Fruit fly (Drosophila melanogaster) whole organism, adult: Measurements from ENCODE around the gene CG5177.

Experiments
- CG11617 ChIP-seq: fragments of 200-800 bp; sonication (Bioruptor generic); optimal IDR thresholded peaks from 2 replicates; lab custom pipeline; 2017; ENCODE audit warnings: mild to moderate bottlenecking, missing biosample characterization, missing genetic modification reagents, missing genetic modification characterization
- CG12768 ChIP-seq: fragments of 200-800 bp; sonication (Bioruptor generic); optimal IDR thresholded peaks from 2 replicates; lab custom pipeline; 2017; ENCODE audit warnings: missing biosample characterization, missing genetic modification characterization, mild to moderate bottlenecking, moderate library complexity, missing genetic modification reagents
- CG14711 ChIP-seq: fragments of 200-800 bp; sonication (Bioruptor generic); optimal IDR thresholded peaks from 2 replicates; lab custom pipeline; 2018; ENCODE audit warnings: missing biosample characterization, mild to moderate bottlenecking, missing genetic modification characterization, moderate library complexity
- CG1620 ChIP-seq: fragments of 200-800 bp; sonication (Bioruptor generic); optimal IDR thresholded peaks from 2 replicates; lab custom pipeline; 2016; ENCODE audit warnings: missing biosample characterization, missing genetic modification characterization
- CG33017 ChIP-seq: fragments of 200-800 bp; sonication (Bioruptor generic); optimal IDR thresholded peaks from 2 replicates; lab custom pipeline; 2018; ENCODE audit warnings: missing biosample characterization, mild to moderate bottlenecking, missing genetic modification characterization, moderate library complexity
- CG5204 ChIP-seq: fragments of 200-800 bp; sonication (Bioruptor generic); optimal IDR thresholded peaks from 2 replicates; lab custom pipeline; 2016; ENCODE audit warnings: missing biosample characterization, missing genetic modification characterization
- CG7045 ChIP-seq: fragments of 200-800 bp; sonication (Bioruptor generic); optimal IDR thresholded peaks from 2 replicates; lab custom pipeline; 2017; ENCODE audit warnings: missing biosample characterization, mild to moderate bottlenecking, missing genetic modification characterization
- CG7101 ChIP-seq: fragments of 200-800 bp; sonication (Bioruptor generic); optimal IDR thresholded peaks from 2 replicates; lab custom pipeline; 2018; ENCODE audit warnings: missing biosample characterization, mild to moderate bottlenecking, missing genetic modification characterization, moderate library complexity
- Clk ChIP-seq: fragments of 200-800 bp; sonication (Bioruptor generic); optimal IDR thresholded peaks from 2 replicates; lab custom pipeline; 2017; ENCODE audit warnings: missing biosample characterization, missing genetic modification characterization
- Crg-1 ChIP-seq: fragments of 200-800 bp; sonication (Bioruptor generic); optimal IDR thresholded peaks from 2 replicates; lab custom pipeline; 2016; ENCODE audit warnings: missing biosample characterization, missing genetic modification characterization
- Hr96 ChIP-seq: fragments of 200-800 bp; sonication (Bioruptor generic); optimal IDR thresholded peaks from 2 replicates; lab custom pipeline; 2016; ENCODE audit warnings: missing biosample characterization, missing genetic modification characterization
- Mnt ChIP-seq: fragments of 200-800 bp; sonication (Bioruptor generic); optimal IDR thresholded peaks from 2 replicates; lab custom pipeline; 2016; ENCODE audit warnings: missing biosample characterization, mild to moderate bottlenecking, missing genetic modification characterization
- bab1 ChIP-seq: fragments of 200-800 bp; sonication (Bioruptor generic); optimal IDR thresholded peaks from 3 replicates; lab custom pipeline; 2019; ENCODE audit warnings: missing biosample characterization, mild to moderate bottlenecking, missing genetic modification characterization, moderate library complexity
- cic ChIP-seq: fragments of 200-800 bp; sonication (Bioruptor generic); optimal IDR thresholded peaks from 2 replicates; lab custom pipeline; 2017; ENCODE audit warnings: missing biosample characterization, mild to moderate bottlenecking, missing genetic modification characterization, moderate library complexity
- cnc ChIP-seq, 2 experiments: fragments of >200 bp; optimal IDR thresholded peaks; 2 replicates each; lab custom pipeline; 2017
- kay ChIP-seq: fragments of 200-800 bp; sonication (Bioruptor generic); peaks from one replicate; lab custom pipeline; 2016; ENCODE audit warnings: missing biosample characterization, missing genetic modification characterization, borderline replicate concordance
- ovo ChIP-seq: fragments of 200-800 bp; sonication (Bioruptor generic); optimal IDR thresholded peaks from 2 replicates; lab custom pipeline; 2016; ENCODE audit warnings: missing biosample characterization, missing genetic modification characterization
- pad ChIP-seq: fragments of 200-800 bp; sonication (Bioruptor generic); optimal IDR thresholded peaks from 3 replicates; lab custom pipeline; 2017; ENCODE audit warnings: missing biosample characterization, missing genetic modification characterization, mild to moderate bottlenecking, moderate library complexity, missing genetic modification reagents
- tj ChIP-seq: fragments of 200-800 bp; sonication (Bioruptor generic); optimal IDR thresholded peaks from 3 replicates; lab custom pipeline; 2017; ENCODE audit warnings: missing biosample characterization, mild to moderate bottlenecking, missing genetic modification characterization, moderate library complexity
- toe ChIP-seq: fragments of 200-800 bp; sonication (Bioruptor generic); optimal IDR thresholded peaks from 2 replicates; lab custom pipeline; 2016; ENCODE audit warnings: missing biosample characterization, missing genetic modification characterization

The CG5177 gene

DNA sequence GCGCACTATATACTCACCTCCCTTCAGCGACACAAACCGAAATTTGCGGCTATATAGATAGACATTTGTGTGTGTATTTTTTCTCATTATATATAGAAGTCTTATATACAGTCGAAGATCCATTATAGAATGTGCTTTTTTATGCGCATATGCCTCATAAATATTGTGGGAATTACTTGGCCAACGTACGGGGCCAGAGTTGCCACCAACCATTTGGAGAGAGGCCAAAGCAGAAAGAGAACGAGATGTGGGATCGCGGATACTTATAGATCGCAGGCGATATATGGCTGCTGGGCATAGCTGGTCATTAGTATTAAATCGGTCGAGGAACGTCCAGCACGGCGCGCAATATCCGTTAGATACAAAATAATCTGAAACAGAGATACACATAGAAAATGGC lies at the start of gene CG5177:
Gene CG5177, plus strand, starts transcription at position 305 of the 400 bp plus-strand sequence.
- TF ChIP-seq CG11617 (GFP tag; lab: Kevin White, UChicago) (no peak), CG14711 (peak; percentile 64)

DNA sequence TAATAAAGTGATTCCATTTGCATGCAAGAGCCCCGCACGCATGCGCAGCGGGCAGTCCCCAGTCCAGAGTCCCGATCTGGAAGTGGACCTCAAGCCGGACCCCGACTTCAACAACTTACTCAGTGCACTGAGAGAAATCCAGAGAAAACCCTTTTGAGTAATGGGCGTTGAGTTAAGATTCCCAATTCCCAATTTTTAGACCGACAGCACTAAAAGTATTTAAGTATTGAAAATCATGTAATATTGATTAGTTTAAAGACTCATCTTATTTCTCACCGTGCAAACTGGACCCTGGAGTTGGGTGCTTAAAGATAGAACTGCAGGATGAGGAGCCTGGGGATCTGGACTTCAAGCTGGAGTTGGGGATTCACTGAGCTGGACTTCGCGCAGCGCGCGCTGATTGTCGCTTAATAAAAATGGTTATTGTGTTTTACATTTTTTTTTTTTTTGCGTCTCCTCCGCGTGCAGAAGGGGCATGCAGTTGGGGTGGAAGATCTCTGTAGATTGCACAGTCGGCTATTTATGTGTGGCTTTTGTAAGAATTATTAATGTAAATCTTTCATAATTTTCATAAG lies 46.9 kb upstream of the CG5177 start:
- TF ChIP-seq bab1 (GFP tag; lab: Kevin White, UChicago) (no peak), CG14711 (no peak), Mnt (GFP tag; lab: Kevin White, UChicago) (no peak), CG7101 (tag; lab: Kevin White, UChicago) (no peak), CG1620 (GFP tag; lab: Kevin White, UChicago) (no peak), cic (no peak), Hr96 (GFP tag; lab: Kevin White, UChicago) (no peak), kay (no peak), CG33017 (tag; lab: Kevin White, UChicago) (no peak), CG11617 (GFP tag; lab: Kevin White, UChicago) (no peak), Clk (GFP tag; lab: Kevin White, UChicago) (no peak), pad (GFP tag; lab: Kevin White, UChicago) (no peak), CG12768 (GFP tag; lab: Kevin White, UChicago) (no peak), tj (GFP tag; lab: Kevin White, UChicago) (no peak), CG5204 (GFP tag; lab: Kevin White, UChicago) (no peak), Crg-1 (GFP tag; lab: Kevin White, UChicago) (no peak), toe (no peak), ovo (GFP tag; lab: Kevin White, UChicago) (no peak), cnc (optimal IDR thresholded peaks at IDR 0.05; lab: Kevin White, UChicago) (no peak)

DNA sequence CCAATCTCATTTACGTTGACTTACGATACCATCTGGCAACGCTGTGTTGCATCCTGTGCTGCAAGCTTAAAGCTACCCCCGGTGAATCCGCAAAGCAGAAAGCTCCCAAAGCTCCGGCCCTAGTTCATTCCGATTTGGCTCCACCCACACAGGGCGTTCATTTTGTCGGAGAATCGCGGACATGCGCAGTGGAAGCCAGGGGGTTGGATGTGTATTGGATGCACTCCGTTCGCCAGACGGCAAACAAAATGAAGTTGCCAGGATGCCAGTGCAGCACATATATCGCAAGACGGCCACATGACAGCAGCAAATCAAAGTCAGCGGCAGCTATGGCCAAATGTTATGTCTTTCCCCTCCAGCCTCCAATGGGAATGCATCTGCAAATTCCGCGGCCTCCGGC lies 46.2 kb upstream of the CG5177 start:
- TF ChIP-seq CG12768 (GFP tag; lab: Kevin White, UChicago) (no peak), bab1 (GFP tag; lab: Kevin White, UChicago) (no peak), ovo (GFP tag; lab: Kevin White, UChicago) (no peak), toe (no peak), pad (GFP tag; lab: Kevin White, UChicago) (no peak), Crg-1 (GFP tag; lab: Kevin White, UChicago) (no peak), cic (no peak), Mnt (GFP tag; lab: Kevin White, UChicago) (no peak)

dm6 chr2L:7363079-7363478 lies 41.9 kb upstream of the CG5177 start, which contains the start of gene Wnt10:
Wnt10 (plus strand) TSS chr2L:7363379.
- TF ChIP-seq cic (no peak), bab1 (GFP tag; lab: Kevin White, UChicago) (no peak), kay (no peak), Hr96 (GFP tag; lab: Kevin White, UChicago) (no peak), ovo (GFP tag; lab: Kevin White, UChicago) (no peak), Clk (GFP tag; lab: Kevin White, UChicago) (no peak), cnc (optimal IDR thresholded peaks at IDR 0.05; lab: Kevin White, UChicago) (no peak), CG14711 (no peak), CG12768 (GFP tag; lab: Kevin White, UChicago) (no peak)

DNA sequence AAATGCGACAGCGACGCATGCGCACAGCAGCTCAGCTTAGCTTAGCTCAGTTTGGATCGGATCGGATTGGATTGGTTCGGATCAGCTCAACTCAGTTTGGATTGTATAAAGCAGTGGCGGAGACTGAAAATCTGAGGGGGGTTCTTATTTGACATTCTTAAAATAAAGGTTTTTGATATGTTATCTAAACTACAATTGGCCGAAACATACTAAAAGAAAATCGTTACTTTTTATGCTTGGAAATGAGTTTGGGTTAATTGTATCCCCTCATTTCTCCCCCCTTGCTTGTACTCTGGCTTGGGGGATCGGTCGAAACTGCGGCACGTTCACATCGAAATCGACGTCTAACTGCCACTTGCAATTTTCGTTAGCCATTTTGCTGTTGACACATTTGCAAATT lies 28.9 kb upstream of the CG5177 start:
- TF ChIP-seq kay (no peak), CG1620 (GFP tag; lab: Kevin White, UChicago) (no peak), toe (no peak), tj (GFP tag; lab: Kevin White, UChicago) (no peak), CG14711 (no peak), CG11617 (GFP tag; lab: Kevin White, UChicago) (no peak), Mnt (GFP tag; lab: Kevin White, UChicago) (no peak), Clk (GFP tag; lab: Kevin White, UChicago) (no peak), cic (no peak), Hr96 (GFP tag; lab: Kevin White, UChicago) (no peak), pad (GFP tag; lab: Kevin White, UChicago) (no peak)

DNA sequence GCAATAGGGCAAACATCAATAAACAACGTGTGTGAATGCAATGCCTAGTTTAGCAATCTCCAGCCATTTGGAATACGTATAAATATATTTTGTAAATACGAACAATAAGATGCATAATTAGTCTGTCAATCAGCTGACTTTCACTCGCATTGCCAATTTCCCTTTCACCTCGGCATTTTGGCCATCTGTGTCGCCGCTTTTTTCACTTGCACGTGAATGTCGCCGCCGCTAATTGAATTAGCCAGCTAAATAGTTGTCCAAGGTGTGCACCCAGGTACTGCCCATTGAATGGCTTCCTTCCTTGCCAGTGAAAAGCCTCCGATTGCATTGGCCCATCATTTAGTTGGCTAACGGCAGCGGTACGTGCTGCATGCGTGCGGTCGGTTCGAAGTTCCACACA lies 27.6 kb upstream of the CG5177 start, which contains the start of gene ninaC:
Gene ninaC, plus strand, starts transcription at position 301 of the 400 bp plus-strand sequence.
- no peak for TF ChIP-seq Hr96 (GFP tag; lab: Kevin White, UChicago)
- no peak for TF ChIP-seq CG7045
- TF ChIP-seq toe, result no peak
- TF ChIP-seq cic, result no peak
- TF ChIP-seq CG11617 (GFP tag; lab: Kevin White, UChicago), result no peak
- no peak for TF ChIP-seq CG14711
- no peak for TF ChIP-seq Mnt (GFP tag; lab: Kevin White, UChicago)
- no peak for TF ChIP-seq CG5204 (GFP tag; lab: Kevin White, UChicago)
- TF ChIP-seq CG12768 (GFP tag; lab: Kevin White, UChicago), result no peak
